Fruit fly (Drosophila melanogaster) whole organism, larva: ENCODE results near the gene GlcAT-P.
"Not testable (repeated sequence)": the region's sequence is repeated elsewhere in the genome, so short reads cannot be mapped to it uniquely, and the experiment has no call there.

Experiments used
- noc ChIP-seq: fragments of 200-800 bp; sonication (Bioruptor generic); optimal IDR thresholded peaks from 3 replicates; lab custom pipeline; 2019; ENCODE audit warnings: missing biosample characterization, mild to moderate bottlenecking, missing genetic modification characterization, moderate library complexity

Gene GlcAT-P

DNA sequence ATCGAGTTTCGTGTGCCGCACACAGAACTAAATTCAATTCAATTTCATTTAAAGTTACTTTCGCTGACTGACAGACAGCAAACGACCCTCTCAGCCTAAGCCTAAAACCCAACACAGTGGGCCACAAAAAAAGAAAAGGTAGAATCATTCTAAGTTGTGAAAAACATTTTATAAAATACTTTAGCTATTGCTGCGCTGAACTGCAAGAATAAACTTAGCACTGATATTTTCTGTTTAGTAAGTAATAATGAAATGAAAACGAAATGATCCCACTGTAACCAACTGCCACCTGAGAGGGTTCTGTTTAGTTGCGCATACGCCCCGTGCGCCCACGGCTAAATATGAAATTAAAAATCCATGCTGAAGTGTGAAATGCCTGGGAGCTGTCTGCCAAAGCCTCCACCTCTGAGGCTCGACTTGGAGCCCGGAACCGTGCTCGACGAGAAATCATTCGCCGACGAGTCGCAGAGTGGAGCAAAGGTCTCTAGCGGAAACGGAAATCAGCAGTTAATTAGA, 24.2 kb downstream of the GlcAT-P start, which contains the start of gene CG14142:
Gene CG14142, plus strand, starts transcription at position 466 of the 516 bp plus-strand sequence.
- no peak for TF ChIP-seq noc (tag; lab: Kevin White, UChicago)

DNA sequence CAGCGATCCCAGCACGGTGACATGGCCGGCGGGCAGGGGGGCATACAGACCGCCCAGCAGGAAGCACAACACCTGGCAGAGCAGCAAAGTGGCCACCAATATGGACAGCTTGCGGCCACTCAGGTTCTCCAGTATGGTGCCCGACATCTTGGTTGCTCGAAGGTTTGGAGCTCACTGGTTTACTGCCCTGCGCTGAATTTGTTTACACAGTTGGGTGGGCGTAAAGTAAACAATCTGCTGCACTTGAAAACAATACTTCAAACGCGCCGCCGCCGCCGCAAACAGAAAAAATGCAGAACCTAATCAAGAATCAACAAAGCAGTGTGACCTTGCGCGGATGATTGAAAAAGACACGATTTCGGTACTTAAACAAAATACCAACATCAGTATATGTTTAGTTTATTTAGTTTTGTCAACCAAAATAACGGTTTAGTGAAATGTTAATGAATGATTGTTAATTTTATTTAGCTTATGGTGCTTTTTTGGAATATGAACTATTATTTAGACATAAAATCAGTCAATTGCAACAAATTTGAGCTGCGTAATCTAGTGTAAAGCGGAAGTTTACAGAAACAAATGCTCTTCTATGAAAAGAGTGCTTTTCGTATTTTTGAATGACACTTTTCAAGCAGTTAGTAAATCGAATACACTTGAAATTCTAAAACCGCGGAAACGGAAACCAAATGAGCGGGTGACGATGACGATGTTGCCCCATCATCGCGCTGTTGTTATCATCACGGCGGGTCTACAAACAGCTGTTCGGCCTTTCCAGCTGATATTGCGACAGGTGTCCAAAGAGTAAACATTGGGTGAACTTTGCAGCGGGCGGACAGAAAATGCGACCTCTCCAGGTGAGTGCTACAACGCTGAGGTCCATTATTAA, 27.8 kb downstream of the GlcAT-P start, which contains the start of the genes wls and Adck5:
Gene wls, minus strand, starts transcription at position 327 of the 883 bp plus-strand sequence.
Gene Adck5, plus strand, starts transcription at position 519 of the 883 bp plus-strand sequence.
- no peak for TF ChIP-seq noc (tag; lab: Kevin White, UChicago)

dm6 chr3L:11164899-11165298, 32.4 kb downstream of the GlcAT-P start, which contains the start of gene Alg10:
Gene Alg10 (plus strand): TSS chr3L:11164971.
- no peak for TF ChIP-seq noc (tag; lab: Kevin White, UChicago)

- no peak for TF ChIP-seq noc (tag; lab: Kevin White, UChicago)
These were observed 42.0 kb downstream of the GlcAT-P start for dm6 chr3L:11155380-11155779.

- TF ChIP-seq noc (tag; lab: Kevin White, UChicago): no peak
These were observed 46.5 kb downstream of the GlcAT-P start, which contains the start of gene CG6216 for dm6 chr3L:11150735-11151287. Gene CG6216 (minus strand): TSS chr3L:11150785.

DNA sequence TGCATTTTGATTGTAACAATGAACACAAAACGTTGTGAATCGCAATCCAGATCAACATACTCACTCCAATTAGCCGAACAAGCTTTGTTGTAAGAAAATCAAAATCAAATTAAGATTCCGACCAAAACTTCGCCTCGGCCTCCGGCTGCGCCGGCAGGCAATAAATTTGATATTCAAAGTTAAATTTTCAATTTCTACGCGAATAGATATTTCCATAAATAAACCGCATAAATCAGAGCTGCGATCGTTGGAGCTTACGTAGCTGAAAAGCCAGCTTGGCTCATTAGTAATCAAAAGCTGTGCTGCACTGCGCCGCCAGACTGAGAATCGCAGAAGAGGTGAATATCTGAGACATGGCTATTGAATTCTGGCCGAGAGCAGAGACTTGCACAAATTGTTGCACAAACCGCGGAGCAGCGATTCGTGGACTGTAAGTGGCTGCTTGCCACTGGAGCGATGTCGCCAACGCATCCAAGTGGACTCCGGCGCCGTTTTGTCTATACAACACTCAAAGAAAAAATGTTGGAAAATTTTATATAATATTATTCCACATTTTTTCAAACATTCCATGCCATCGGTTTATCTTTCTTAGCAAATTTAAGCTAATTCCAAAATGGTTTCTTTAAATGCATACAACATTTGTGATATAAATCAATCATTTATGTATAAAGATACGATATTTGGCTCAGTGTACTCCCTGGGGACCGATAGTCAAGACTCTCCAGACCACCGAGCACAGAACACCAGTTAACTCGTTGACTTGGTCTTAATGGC, 48.7 kb downstream of the GlcAT-P start:
- peak; percentile 38 for TF ChIP-seq noc (tag; lab: Kevin White, UChicago)

DNA sequence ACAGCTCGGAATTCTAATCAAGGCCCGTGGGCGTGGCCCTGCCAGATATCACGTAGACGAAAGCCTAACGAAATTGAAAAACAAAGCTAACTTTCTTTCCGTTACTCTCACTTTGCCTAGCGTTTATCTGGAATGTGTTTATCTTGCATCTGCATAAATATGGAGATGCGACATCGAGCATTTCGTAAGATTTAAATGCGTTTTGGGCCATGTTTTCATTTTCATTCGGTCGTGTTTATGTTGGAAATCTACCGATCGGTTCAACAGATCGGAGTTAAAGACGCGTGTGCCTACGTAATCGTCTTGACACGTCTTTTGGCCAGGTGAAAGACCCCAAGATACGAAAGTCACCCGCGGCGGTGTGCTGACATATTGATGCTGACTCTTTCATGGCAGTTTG, 49.7 kb downstream of the GlcAT-P start:
- TF ChIP-seq noc (tag; lab: Kevin White, UChicago): no peak

dm6 chr3L:11145065-11145464, 52.3 kb downstream of the GlcAT-P start:
- TF ChIP-seq noc (tag; lab: Kevin White, UChicago): no peak

DNA sequence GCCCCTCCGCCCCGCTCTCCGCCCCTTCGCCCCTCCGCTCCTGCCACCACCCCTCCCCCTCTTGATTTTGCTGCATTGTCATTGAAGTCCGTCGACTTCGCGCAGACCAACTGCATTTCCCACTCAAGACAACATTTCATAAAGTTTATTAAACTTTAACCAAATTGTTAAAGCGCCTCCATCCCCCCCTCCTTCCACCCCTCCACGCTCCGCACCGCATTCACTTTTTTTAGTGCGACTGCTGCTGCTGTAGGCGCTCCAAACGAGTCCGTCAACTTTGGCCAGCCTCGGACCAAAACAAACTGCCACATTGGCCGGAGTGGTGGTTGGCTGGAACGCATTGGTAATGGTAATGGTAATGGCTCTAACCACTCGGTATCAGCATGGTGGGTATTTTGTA, 58.5 kb downstream of the GlcAT-P start:
- TF ChIP-seq noc (tag; lab: Kevin White, UChicago): no peak

dm6 chr3L:11136349-11136748, 61.0 kb downstream of the GlcAT-P start:
- TF ChIP-seq noc (tag; lab: Kevin White, UChicago): no peak

DNA sequence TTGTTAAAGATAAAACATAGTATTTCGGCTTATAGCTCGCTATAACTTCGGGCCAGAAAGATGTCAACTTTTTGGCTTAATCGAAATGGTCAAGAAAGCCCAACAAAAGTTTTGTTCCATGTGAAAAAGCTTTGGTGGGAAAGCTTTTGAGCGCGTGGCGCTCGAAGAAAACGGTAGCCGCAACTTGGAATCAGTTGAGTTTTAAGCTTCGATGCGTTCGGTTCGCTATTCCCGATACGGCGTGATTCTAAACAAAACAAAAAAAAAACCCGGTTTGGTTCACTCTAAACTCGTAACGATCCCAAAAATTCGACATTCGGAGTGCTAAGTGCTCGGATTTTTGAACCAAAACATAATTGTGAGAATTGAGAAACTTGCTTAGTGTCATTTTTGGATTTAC, 61.5 kb downstream of the GlcAT-P start, which contains the start of gene IRSp53:
Gene IRSp53, plus strand, starts transcription at position 204 of the 400 bp plus-strand sequence.
- no peak for TF ChIP-seq noc (tag; lab: Kevin White, UChicago)

- not testable (repeated sequence) for TF ChIP-seq noc (tag; lab: Kevin White, UChicago)
These were observed 62.5 kb downstream of the GlcAT-P start, which contains the start of gene CG14143 for dm6 chr3L:11134886-11135285. Gene CG14143 (plus strand): TSS chr3L:11134987.

- TF ChIP-seq noc (tag; lab: Kevin White, UChicago): not testable (repeated sequence)
These were observed 65.3 kb downstream of the GlcAT-P start, which contains the start of gene CG32074 for dm6 chr3L:11132055-11132454. Gene CG32074 (minus strand): TSS chr3L:11132322.

dm6 chr3L:11130535-11130934, 66.8 kb downstream of the GlcAT-P start, which contains the start of gene nol:
Gene nol (plus strand): TSS chr3L:11130835.
- TF ChIP-seq noc (tag; lab: Kevin White, UChicago): no peak
